Worm (Caenorhabditis elegans) whole organism, L3 larva: ENCODE data around the gene ttr-48.

Experiments used
- R02D3.7 ChIP-seq: fragments of 150-350 bp; optimal IDR thresholded peaks from 2 replicates; lab custom pipeline; 2014; ENCODE audit warnings: missing biosample characterization, missing genetic modification characterization
- aly-2 ChIP-seq: fragments of 150-350 bp; optimal IDR thresholded peaks from 2 replicates; lab custom pipeline; 2014; ENCODE audit warnings: missing biosample characterization, missing genetic modification characterization
- ama-1 ChIP-seq: fragments of 150-350 bp; optimal IDR thresholded peaks from 2 replicates; lab custom pipeline; 2018
- ceh-16 ChIP-seq: sonication (generic microtip); optimal IDR thresholded peaks from 2 replicates; lab custom pipeline; 2017; ENCODE audit warnings: missing biosample characterization, missing genetic modification characterization
- ceh-82 ChIP-seq: fragments of 150-350 bp; optimal IDR thresholded peaks from 2 replicates; lab custom pipeline; 2014; ENCODE audit warnings: missing biosample characterization, missing genetic modification characterization
- egl-27 ChIP-seq: sonication (generic microtip); optimal IDR thresholded peaks from 4 replicates; lab custom pipeline; 2017; ENCODE audit warnings: missing biosample characterization, missing genetic modification reagents, missing genetic modification characterization
- egl-5 ChIP-seq: fragments of 150-350 bp; optimal IDR thresholded peaks from 2 replicates; lab custom pipeline; 2017; ENCODE audit warnings: missing biosample characterization, missing genetic modification reagents, missing genetic modification characterization, inconsistent platforms
- elt-1 ChIP-seq: fragments of 150-350 bp; optimal IDR thresholded peaks from 2 replicates; lab custom pipeline; 2014; ENCODE audit warnings: missing biosample characterization, missing genetic modification characterization
- elt-2 ChIP-seq: sonication (generic microtip); optimal IDR thresholded peaks from 2 replicates; lab custom pipeline; 2016; ENCODE audit warnings: missing genetic modification reagents, mild to moderate bottlenecking, missing genetic modification characterization, missing compliant biosample characterization
- elt-3 ChIP-seq, 3 experiments: fragments of 150-350 bp in 1 of 3; sonication (generic microtip) in 2 of 3; optimal IDR thresholded peaks; 2 replicates in 2 of 3; 4 replicates in 1 of 3; lab custom pipeline; 2014 to 2017; ENCODE audit warnings: missing biosample characterization in 3 of 3, missing genetic modification characterization in 3 of 3
- eor-1 ChIP-seq, 2 experiments: fragments of 150-350 bp; optimal IDR thresholded peaks; 2 replicates each; lab custom pipeline; 2014 to 2018; ENCODE audit warnings: missing biosample characterization in 2 of 2, missing genetic modification characterization in 2 of 2
- fkh-10 ChIP-seq: sonication (generic microtip); optimal IDR thresholded peaks from 2 replicates; lab custom pipeline; 2017; ENCODE audit warnings: missing biosample characterization, missing genetic modification reagents, missing genetic modification characterization
- fkh-2 ChIP-seq: fragments of 150-350 bp; optimal IDR thresholded peaks from 2 replicates; lab custom pipeline; 2014; ENCODE audit warnings: missing biosample characterization, missing genetic modification reagents, missing genetic modification characterization
- hmg-11 ChIP-seq: sonication (generic microtip); optimal IDR thresholded peaks from 2 replicates; lab custom pipeline; 2016; ENCODE audit warnings: missing genetic modification characterization, missing compliant biosample characterization
- lin-15B ChIP-seq: fragments of 150-350 bp; optimal IDR thresholded peaks from 2 replicates; lab custom pipeline; 2014; ENCODE audit warnings: missing biosample characterization, missing genetic modification characterization
- lin-39 ChIP-seq: fragments of 150-350 bp; optimal IDR thresholded peaks from 2 replicates; lab custom pipeline; 2018; ENCODE audit warnings: missing biosample characterization, missing genetic modification reagents, missing genetic modification characterization
- mdl-1 ChIP-seq: fragments of 150-350 bp; optimal IDR thresholded peaks from 2 replicates; lab custom pipeline; 2014; ENCODE audit warnings: missing biosample characterization, missing genetic modification characterization
- mml-1 ChIP-seq: fragments of 150-350 bp; sonication (generic microtip); optimal IDR thresholded peaks from 3 replicates; lab custom pipeline; 2014; ENCODE audit warnings: missing biosample characterization, missing genetic modification characterization
- nfya-1 ChIP-seq: sonication (generic microtip); optimal IDR thresholded peaks from 2 replicates; lab custom pipeline; 2017; ENCODE audit warnings: missing genetic modification characterization, mild to moderate bottlenecking, missing compliant biosample characterization, antibody characterized with exemption, moderate library complexity; ENCODE audit not compliant: insufficient read depth
- nhr-11 ChIP-seq: fragments of 150-350 bp; optimal IDR thresholded peaks from 2 replicates; lab custom pipeline; 2014; ENCODE audit warnings: missing biosample characterization, missing genetic modification characterization
- nhr-12 ChIP-seq: fragments of 150-350 bp; optimal IDR thresholded peaks from 2 replicates; lab custom pipeline; 2014; ENCODE audit warnings: missing biosample characterization, missing genetic modification characterization
- nhr-23 ChIP-seq: fragments of 150-350 bp; optimal IDR thresholded peaks from 2 replicates; lab custom pipeline; 2014; ENCODE audit warnings: missing biosample characterization, missing genetic modification reagents, missing genetic modification characterization
- nhr-237 ChIP-seq: fragments of 150-350 bp; optimal IDR thresholded peaks from 2 replicates; lab custom pipeline; 2014; ENCODE audit warnings: missing biosample characterization, missing genetic modification characterization
- nhr-25 ChIP-seq: sonication (generic microtip); optimal IDR thresholded peaks from 2 replicates; lab custom pipeline; 2017; ENCODE audit warnings: missing biosample characterization, missing genetic modification characterization
- nhr-28 ChIP-seq: fragments of 150-350 bp; optimal IDR thresholded peaks from 2 replicates; lab custom pipeline; 2014; ENCODE audit warnings: missing biosample characterization, missing genetic modification characterization
- nhr-43 ChIP-seq: sonication (generic microtip); optimal IDR thresholded peaks from 2 replicates; lab custom pipeline; 2016; ENCODE audit warnings: mild to moderate bottlenecking, missing genetic modification characterization, missing compliant biosample characterization; ENCODE audit not compliant: poor library complexity, severe bottlenecking
- nhr-67 ChIP-seq: fragments of 150-350 bp; optimal IDR thresholded peaks from 2 replicates; lab custom pipeline; 2014; ENCODE audit warnings: missing biosample characterization, missing genetic modification characterization
- nhr-76 ChIP-seq: fragments of 150-350 bp; sonication (generic microtip); optimal IDR thresholded peaks from 5 replicates; lab custom pipeline; 2014; ENCODE audit warnings: missing biosample characterization, missing genetic modification characterization
- nhr-77 ChIP-seq: fragments of 150-350 bp; optimal IDR thresholded peaks from 2 replicates; lab custom pipeline; 2014; ENCODE audit warnings: missing biosample characterization, missing genetic modification characterization
- pha-4 ChIP-seq: fragments of 150-350 bp; optimal IDR thresholded peaks from 2 replicates; lab custom pipeline; 2014; ENCODE audit warnings: missing biosample characterization, missing genetic modification reagents, missing genetic modification characterization
- pqm-1 ChIP-seq: fragments of 150-350 bp; optimal IDR thresholded peaks from 2 replicates; lab custom pipeline; 2017; ENCODE audit warnings: missing biosample characterization, missing genetic modification characterization, inconsistent platforms
- sea-2 ChIP-seq: fragments of 150-350 bp; sonication (generic microtip); optimal IDR thresholded peaks from 4 replicates; lab custom pipeline; 2014; ENCODE audit warnings: missing biosample characterization, missing genetic modification reagents, missing genetic modification characterization
- skn-1 ChIP-seq: fragments of 150-350 bp; optimal IDR thresholded peaks from 2 replicates; lab custom pipeline; 2014; ENCODE audit warnings: missing biosample characterization, missing genetic modification characterization
- unc-62 ChIP-seq: fragments of 150-350 bp; sonication (generic microtip); optimal IDR thresholded peaks from 4 replicates; lab custom pipeline; 2014; ENCODE audit warnings: missing biosample characterization, missing genetic modification reagents, missing genetic modification characterization
- zag-1 ChIP-seq: fragments of 150-350 bp; optimal IDR thresholded peaks from 2 replicates; lab custom pipeline; 2014; ENCODE audit warnings: missing biosample characterization, missing genetic modification characterization
- ztf-11 ChIP-seq: fragments of 150-350 bp; optimal IDR thresholded peaks from 2 replicates; lab custom pipeline; 2014; ENCODE audit warnings: missing biosample characterization, missing genetic modification characterization
- ztf-4 ChIP-seq: fragments of 150-350 bp; optimal IDR thresholded peaks from 2 replicates; lab custom pipeline; 2014; ENCODE audit warnings: missing biosample characterization, missing genetic modification characterization

The ttr-48 gene

ce11 chrX:3871578-3872234 is 29.5 kb upstream of the ttr-48 start:
- TF ChIP-seq egl-27 (tag; lab: Kevin White, UChicago) (no peak), fkh-10 (peak; percentile 51)

ce11 chrX:3867760-3868159 is 25.5 kb upstream of the ttr-48 start:
- TF ChIP-seq nhr-25 (peak; percentile 92), nhr-67 (tag; lab: Kevin White, UChicago) (no peak)

- no peak for TF ChIP-seq nhr-67 (tag; lab: Kevin White, UChicago)
- no peak for TF ChIP-seq pha-4 (tag; lab: Kevin White, UChicago)
- TF ChIP-seq egl-5 (tag; lab: Kevin White, UChicago), result no peak
- TF ChIP-seq unc-62 (GFP tag; lab: Kevin White, UChicago), result no peak
- TF ChIP-seq ama-1, result no peak
- TF ChIP-seq elt-2 (tag; lab: Kevin White, UChicago), result no peak
- TF ChIP-seq nhr-237 (tag; lab: Kevin White, UChicago), result no peak
- no peak for TF ChIP-seq lin-39 (tag; lab: Kevin White, UChicago)
- no peak for TF ChIP-seq nfya-1 (tag; lab: Kevin White, UChicago)
- no peak for TF ChIP-seq lin-15B (tag; lab: Kevin White, UChicago)
- TF ChIP-seq elt-1, result no peak
- no peak for TF ChIP-seq ceh-16 (tag; lab: Kevin White, UChicago)
- TF ChIP-seq ztf-4 (tag; lab: Kevin White, UChicago), result no peak
- TF ChIP-seq nhr-11, result no peak
Measured at ce11 chrX:3866197-3866596, 23.9 kb upstream of the ttr-48 start.

- no peak for TF ChIP-seq sea-2 (GFP tag; lab: Kevin White, UChicago)
- no peak for TF ChIP-seq pha-4 (tag; lab: Kevin White, UChicago)
- no peak for TF ChIP-seq nhr-28
- TF ChIP-seq nhr-43 (tag; lab: Kevin White, UChicago), result no peak
- no peak for TF ChIP-seq pqm-1 (tag; lab: Kevin White, UChicago)
- no peak for TF ChIP-seq ama-1
- no peak for TF ChIP-seq unc-62 (GFP tag; lab: Kevin White, UChicago)
- TF ChIP-seq nhr-76 (tag; lab: Kevin White, UChicago), result no peak
- TF ChIP-seq ceh-16 (tag; lab: Kevin White, UChicago), result no peak
- no peak for TF ChIP-seq fkh-2
- no peak for TF ChIP-seq ceh-82 (tag; lab: Kevin White, UChicago)
- TF ChIP-seq ztf-4 (tag; lab: Kevin White, UChicago), result no peak
- no peak for TF ChIP-seq nhr-12 (tag; lab: Kevin White, UChicago)
- no peak for TF ChIP-seq nhr-25
- no peak for TF ChIP-seq hmg-11
- no peak for TF ChIP-seq elt-3 (tag; optimal IDR thresholded peaks at IDR 0.05; lab: Kevin White, UChicago)
- no peak for TF ChIP-seq aly-2 (tag; lab: Kevin White, UChicago)
- no peak for TF ChIP-seq nhr-23
- no peak for TF ChIP-seq zag-1 (tag; lab: Kevin White, UChicago)
Measured at ce11 chrX:3861294-3861693, 19.0 kb upstream of the ttr-48 start.

ce11 chrX:3859449-3859848 is 17.2 kb upstream of the ttr-48 start:
- no peak for TF ChIP-seq eor-1 (tag; optimal IDR thresholded peaks at IDR 0.05; lab: Kevin White, UChicago)
- TF ChIP-seq fkh-10, result no peak
- TF ChIP-seq nhr-76 (tag; lab: Kevin White, UChicago), result no peak
- TF ChIP-seq skn-1 (tag; lab: Kevin White, UChicago), result no peak
- TF ChIP-seq R02D3.7 (tag; lab: Kevin White, UChicago), result no peak

- no peak for TF ChIP-seq mml-1 (tag; lab: Kevin White, UChicago)
- peak; percentile 56 for TF ChIP-seq elt-2 (tag; lab: Kevin White, UChicago)
- no peak for TF ChIP-seq nhr-77 (tag; lab: Kevin White, UChicago)
- no peak for TF ChIP-seq elt-3 (tag; optimal IDR thresholded peaks at IDR 0.05; lab: Kevin White, UChicago)
- TF ChIP-seq pha-4 (tag; lab: Kevin White, UChicago), result peak; percentile 5
- TF ChIP-seq sea-2 (GFP tag; lab: Kevin White, UChicago), result no peak
- TF ChIP-seq zag-1 (tag; lab: Kevin White, UChicago), result no peak
- no peak for TF ChIP-seq mdl-1 (tag; lab: Kevin White, UChicago)
- no peak for TF ChIP-seq pqm-1 (tag; lab: Kevin White, UChicago)
- TF ChIP-seq ztf-11 (tag; lab: Kevin White, UChicago), result no peak
Measured at ce11 chrX:3858355-3858754, 16.1 kb upstream of the ttr-48 start.
